Fruit fly (Drosophila melanogaster): ENCODE measurements around the gene CG7523.
A peak's percentile ranks its signal among the peaks of the same experiment; 100 is the strongest.

The CG7523 gene

DNA sequence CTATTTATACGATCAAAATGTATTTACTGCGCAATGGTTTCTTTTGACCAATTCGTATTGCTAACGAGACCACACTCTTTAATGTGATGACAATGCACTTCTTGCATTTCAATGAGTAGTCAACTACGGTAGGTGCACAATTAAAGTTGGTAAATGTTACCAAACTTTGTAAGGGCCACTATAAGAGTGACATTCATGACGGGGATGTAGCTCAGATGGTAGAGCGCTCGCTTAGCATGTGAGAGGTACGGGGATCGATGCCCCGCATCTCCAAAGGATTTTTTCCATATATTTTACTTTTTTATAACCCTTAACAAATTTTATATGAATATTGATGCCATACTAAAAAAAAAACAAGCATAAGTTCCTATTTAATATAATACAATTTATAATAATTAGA, 2.7 kb downstream of the CG7523 start (continued):
- TF ChIP-seq CG42726 (GFP tag; IDR thresholded peaks at IDR 0.05; ENCODE audit: partially characterized antibody) = peak; percentile 63; the same call in 1 of the 2 replicates
- no peak for TF ChIP-seq pb (GFP tag; optimal IDR thresholded peaks at IDR 0.05)
- peak; percentile 19 for TF ChIP-seq Med (GFP tag)
- TF ChIP-seq grau (tag; optimal IDR thresholded peaks at IDR 0.05) = no peak
- peak; percentile 76 for TF ChIP-seq CG6791 (GFP tag; IDR thresholded peaks at IDR 0.05; ENCODE audit: partially characterized antibody)
- TF ChIP-seq sr (GFP tag; IDR thresholded peaks at IDR 0.05) = peak; percentile 49; the same call in 2 of the 3 replicates
- TF ChIP-seq CG13287 (GFP tag; IDR thresholded peaks at IDR 0.05; ENCODE audit: partially characterized antibody) = no peak
- TF ChIP-seq CG14860 (GFP tag; IDR thresholded peaks at IDR 0.05; ENCODE audit: partially characterized antibody) = 0 out of 3 replicates have a peak, but pooled peaks have one; percentile 40
- peak; percentile 49; the same call in 1 of the 2 replicates for TF ChIP-seq Bgb (GFP tag; IDR thresholded peaks at IDR 0.05; ENCODE audit: partially characterized antibody)
- TF ChIP-seq CG7963 (GFP tag; IDR thresholded peaks at IDR 0.05; ENCODE audit: partially characterized antibody) = 0 out of 3 replicates have a peak, but pooled peaks have one; percentile 40

dm6 chr3R:17667279-17667678, 3.4 kb downstream of the CG7523 start, which contains the start of gene CG45045:
Gene CG45045 (plus strand): TSS chr3R:17667572.
- TF ChIP-seq cwo (GFP tag; optimal IDR thresholded peaks at IDR 0.05) (no peak), CG17359 (tag; optimal IDR thresholded peaks at IDR 0.05) (no peak), CG10979 (tag; optimal IDR thresholded peaks at IDR 0.05) (no peak), Ets65A (GFP tag) (peak; percentile 70), peb (GFP tag; IDR thresholded peaks at IDR 0.05) (no peak), Bgb (GFP tag; IDR thresholded peaks at IDR 0.05; ENCODE audit: partially characterized antibody) (no peak)

dm6 chr3R:17666797-17667156, 3.9 kb downstream of the CG7523 start:
- peak; percentile 78 for TF ChIP-seq Ets65A (GFP tag)
- peak; percentile 8 for TF ChIP-seq Nf-YC (tag; optimal IDR thresholded peaks at IDR 0.05)
- peak; percentile 54 for TF ChIP-seq phol (tag; optimal IDR thresholded peaks at IDR 0.05)
- TF ChIP-seq tio (GFP tag; optimal IDR thresholded peaks at IDR 0.05) = no peak

- no peak for TF ChIP-seq ro (GFP tag; IDR thresholded peaks at IDR 0.05)
- TF ChIP-seq Hr78 (GFP tag; optimal IDR thresholded peaks at IDR 0.05) = no peak
- TF ChIP-seq pros (GFP tag; optimal IDR thresholded peaks at IDR 0.05) = peak; percentile 32
- TF ChIP-seq Deaf1 (tag; optimal IDR thresholded peaks at IDR 0.05) = peak; percentile 84
- TF ChIP-seq yki (optimal IDR thresholded peaks at IDR 0.05) = peak; percentile 72
- no peak for TF ChIP-seq pan (optimal IDR thresholded peaks at IDR 0.05)
- no peak for TF ChIP-seq pan (GFP tag; optimal IDR thresholded peaks at IDR 0.05 in 1 of 2, IDR thresholded peaks at IDR 0.05 in 1 of 2)
- TF ChIP-seq Dref (GFP tag; IDR thresholded peaks at IDR 0.05) = no peak
- TF ChIP-seq CG1832 (GFP tag; optimal IDR thresholded peaks at IDR 0.05) = peak; percentile 33
- TF ChIP-seq HHEX (GFP tag; optimal IDR thresholded peaks at IDR 0.05) = no peak
- peak; percentile 95 for TF ChIP-seq Nf-YB (GFP tag; optimal IDR thresholded peaks at IDR 0.05)
- no peak for TF ChIP-seq CG7839 (tag; optimal IDR thresholded peaks at IDR 0.05)
- TF ChIP-seq CG30403 (GFP tag; optimal IDR thresholded peaks at IDR 0.05) = no peak
- no peak for TF ChIP-seq bigmax (GFP tag; optimal IDR thresholded peaks at IDR 0.05)
- TF ChIP-seq CG15073 (GFP tag; optimal IDR thresholded peaks at IDR 0.05) = no peak
- peak; percentile 19 for TF ChIP-seq CG8924 (tag; optimal IDR thresholded peaks at IDR 0.05)
- peak; percentile 55 for TF ChIP-seq CG10462 (GFP tag; optimal IDR thresholded peaks at IDR 0.05)
- no peak for TF ChIP-seq C15 (GFP tag; IDR thresholded peaks at IDR 0.05)
- TF ChIP-seq scrt (GFP tag; optimal IDR thresholded peaks at IDR 0.05) = peak; percentile 93
- no peak for TF ChIP-seq zfh2 (GFP tag; optimal IDR thresholded peaks at IDR 0.05)
- TF ChIP-seq Med (GFP tag) = no peak
- TF ChIP-seq Hey (tag; optimal IDR thresholded peaks at IDR 0.05) = no peak
- no peak for TF ChIP-seq Kr (GFP tag; optimal IDR thresholded peaks at IDR 0.05)
- TF ChIP-seq bcd (GFP tag; optimal IDR thresholded peaks at IDR 0.05) = no peak
- peak; percentile 49 for TF ChIP-seq ewg (GFP tag; optimal IDR thresholded peaks at IDR 0.05)
- TF ChIP-seq NC2α (GFP tag; optimal IDR thresholded peaks at IDR 0.05) = no peak
- no peak for TF ChIP-seq CkIIα-i1 (GFP tag; IDR thresholded peaks at IDR 0.05)
Observed at dm6 chr3R:17666061-17666796, 4.5 kb downstream of the CG7523 start.
